Fruit fly (Drosophila melanogaster) whole organism, prepupa: Measurements from ENCODE around the gene Cap-H2.

Source experiments
- Blimp-1 ChIP-seq: fragments of 200-800 bp; sonication (Bioruptor generic); optimal IDR thresholded peaks from 3 replicates; lab custom pipeline; 2017; ENCODE audit warnings: missing biosample characterization, missing genetic modification characterization, mild to moderate bottlenecking, moderate library complexity, missing genetic modification reagents
- CG11762 ChIP-seq: fragments of 200-800 bp; sonication (Bioruptor generic); optimal IDR thresholded peaks from 3 replicates; lab custom pipeline; 2016; ENCODE audit warnings: missing biosample characterization, missing genetic modification characterization; ENCODE audit not compliant: insufficient read depth
- CG1621 ChIP-seq: fragments of 200-800 bp; sonication (Bioruptor generic); optimal IDR thresholded peaks from 3 replicates; lab custom pipeline; 2018; ENCODE audit warnings: missing biosample characterization, mild to moderate bottlenecking, missing genetic modification characterization
- CG16779 ChIP-seq: fragments of 200-800 bp; sonication (Bioruptor generic); optimal IDR thresholded peaks from 3 replicates; lab custom pipeline; 2017; ENCODE audit warnings: missing biosample characterization, mild to moderate bottlenecking, missing genetic modification characterization
- CG3919 ChIP-seq: fragments of 200-800 bp; sonication (Bioruptor generic); optimal IDR thresholded peaks from 3 replicates; lab custom pipeline; 2016; ENCODE audit warnings: missing biosample characterization, missing genetic modification characterization
- CG6792 ChIP-seq: fragments of 200-800 bp; sonication (Bioruptor generic); optimal IDR thresholded peaks from 3 replicates; lab custom pipeline; 2016; ENCODE audit warnings: missing biosample characterization, missing genetic modification characterization
- Ets96B ChIP-seq: fragments of 200-800 bp; optimal IDR thresholded peaks from 2 replicates; lab custom pipeline; 2019; ENCODE audit warnings: missing biosample characterization, mild to moderate bottlenecking, missing genetic modification characterization, moderate library complexity
- Gug ChIP-seq: fragments of 200-800 bp; sonication (Bioruptor generic); IDR thresholded peaks from 2 replicates; pipeline ENCODE4 v1.3.6; 2022; ENCODE audit warnings: missing biosample characterization, missing genetic modification characterization
- Hr4 ChIP-seq: fragments of 200-800 bp; sonication (Bioruptor generic); optimal IDR thresholded peaks from 3 replicates; lab custom pipeline; 2016; ENCODE audit warnings: missing biosample characterization, missing genetic modification characterization
- Lpt ChIP-seq: fragments of 200-800 bp; sonication (Bioruptor generic); optimal IDR thresholded peaks from 3 replicates; lab custom pipeline; 2016; ENCODE audit warnings: missing biosample characterization, missing genetic modification characterization
- cyc ChIP-seq: fragments of 200-800 bp; sonication (Bioruptor generic); optimal IDR thresholded peaks from 3 replicates; lab custom pipeline; 2016; ENCODE audit warnings: missing biosample characterization, missing genetic modification characterization
- dsx ChIP-seq: fragments of 200-800 bp; optimal IDR thresholded peaks from 3 replicates; lab custom pipeline; 2019; ENCODE audit warnings: missing biosample characterization, mild to moderate bottlenecking, missing genetic modification characterization, moderate library complexity; ENCODE audit not compliant: poor library complexity, severe bottlenecking
- eg ChIP-seq: fragments of 200-800 bp; sonication (Bioruptor generic); IDR thresholded peaks from 3 replicates; pipeline ENCODE4 v1.3.6; 2022; ENCODE audit warnings: missing biosample characterization, missing genetic modification characterization

DNA sequence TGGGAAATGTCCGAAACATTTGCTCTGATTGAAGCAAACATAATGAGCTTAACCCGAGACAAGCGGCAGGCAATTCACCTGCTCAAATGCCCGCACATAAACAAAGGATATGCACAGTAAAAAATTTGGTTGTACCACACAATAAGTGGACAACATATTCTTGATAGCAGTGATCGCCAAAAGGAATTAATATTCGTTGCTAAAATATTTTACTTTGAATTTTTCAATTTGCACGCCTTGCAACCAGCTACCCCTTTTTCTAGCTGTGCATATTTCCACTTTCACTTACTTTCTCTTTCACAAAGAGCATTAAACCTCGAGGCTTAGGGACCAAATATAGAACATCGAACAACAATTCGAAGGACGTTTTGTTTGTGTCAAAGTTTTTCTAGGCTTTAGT is 13.5 kb upstream of the Cap-H2 start:
- TF ChIP-seq eg (GFP tag; lab: Robert Waterston, UW) = no peak
- no peak for TF ChIP-seq Hr4
- no peak for TF ChIP-seq Lpt (GFP tag; lab: Kevin White, UChicago)
- no peak for TF ChIP-seq cyc (GFP tag; lab: Kevin White, UChicago)
- TF ChIP-seq CG16779 (tag; lab: Kevin White, UChicago) = no peak
- no peak for TF ChIP-seq CG11762 (GFP tag; lab: Kevin White, UChicago)
- TF ChIP-seq Blimp-1 (GFP tag; lab: Kevin White, UChicago) = no peak
- no peak for TF ChIP-seq Ets96B
- TF ChIP-seq CG6792 (GFP tag; lab: Kevin White, UChicago) = no peak
- TF ChIP-seq Gug = no peak
- TF ChIP-seq CG1621 (tag; lab: Kevin White, UChicago) = no peak
- TF ChIP-seq dsx = no peak
- TF ChIP-seq CG3919 = no peak
